Worm (Caenorhabditis elegans) whole organism, late embryonic: ENCODE results near the gene Y5H2A.4.
"Not testable (repeated sequence)": the region's sequence is repeated elsewhere in the genome, so short reads cannot be mapped to it uniquely, and the experiment has no call there.

Experiments used
- C08G9.2 ChIP-seq: sonication (generic microtip); optimal IDR thresholded peaks from 2 replicates; lab custom pipeline; 2016; ENCODE audit warnings: mild to moderate bottlenecking, missing genetic modification characterization, moderate library complexity, missing compliant biosample characterization
- C38D4.7 ChIP-seq: fragments of 200-800 bp; sonication (Bioruptor generic); optimal IDR thresholded peaks from 2 replicates; lab custom pipeline; 2018; ENCODE audit warnings: mild to moderate bottlenecking, missing genetic modification characterization, moderate library complexity, missing compliant biosample characterization
- Y22D7AL.16 ChIP-seq: sonication (generic microtip); optimal IDR thresholded peaks from 2 replicates; lab custom pipeline; 2016; ENCODE audit warnings: missing genetic modification characterization, missing compliant biosample characterization
- ceh-14 ChIP-seq: sonication (generic microtip); optimal IDR thresholded peaks from 2 replicates; lab custom pipeline; 2016; ENCODE audit warnings: missing genotype, missing genetic modification characterization, missing compliant biosample characterization
- ceh-18 ChIP-seq: sonication (generic microtip); optimal IDR thresholded peaks from 2 replicates; lab custom pipeline; 2016; ENCODE audit warnings: missing genetic modification characterization, missing compliant biosample characterization
- ceh-24 ChIP-seq: sonication (generic microtip); optimal IDR thresholded peaks from 2 replicates; lab custom pipeline; 2016; ENCODE audit warnings: mild to moderate bottlenecking, missing genetic modification characterization, missing compliant biosample characterization
- ceh-45 ChIP-seq: fragments of 200-800 bp; sonication (Bioruptor generic); IDR thresholded peaks from 2 replicates; pipeline ENCODE4 v1.3.6; 2022; ENCODE audit warnings: missing genetic modification reagents, missing genetic modification characterization, missing compliant biosample characterization
- ceh-48 ChIP-seq: sonication (generic microtip); optimal IDR thresholded peaks from 2 replicates; lab custom pipeline; 2016; ENCODE audit warnings: missing genetic modification characterization, inconsistent platforms, missing compliant biosample characterization
- che-1 ChIP-seq: sonication (generic microtip); optimal IDR thresholded peaks from 2 replicates; lab custom pipeline; 2016; ENCODE audit warnings: mild to moderate bottlenecking, missing genetic modification characterization, missing compliant biosample characterization
- dve-1 ChIP-seq: sonication (generic microtip); optimal IDR thresholded peaks from 2 replicates; lab custom pipeline; 2017; ENCODE audit warnings: antibody characterized with exemption, mild to moderate bottlenecking, missing genetic modification characterization, missing compliant biosample characterization
- elt-2 ChIP-seq: sonication (generic microtip); optimal IDR thresholded peaks from 2 replicates; lab custom pipeline; 2016; ENCODE audit warnings: missing genetic modification reagents, missing genetic modification characterization, missing compliant biosample characterization
- elt-4 ChIP-seq: sonication (generic microtip); optimal IDR thresholded peaks from 2 replicates; lab custom pipeline; 2016; ENCODE audit warnings: missing genetic modification characterization, missing compliant biosample characterization
- ets-4 ChIP-seq: sonication (generic microtip); optimal IDR thresholded peaks from 2 replicates; lab custom pipeline; 2016; ENCODE audit warnings: missing genetic modification characterization, missing compliant biosample characterization
- eyg-1 ChIP-seq: sonication (generic microtip); optimal IDR thresholded peaks from 2 replicates; lab custom pipeline; 2016; ENCODE audit warnings: missing genotype, missing genetic modification characterization, missing compliant biosample characterization
- fax-1 ChIP-seq: sonication (generic microtip); optimal IDR thresholded peaks from 2 replicates; lab custom pipeline; 2016; ENCODE audit warnings: missing genotype, missing genetic modification characterization, missing compliant biosample characterization
- fkh-10 ChIP-seq: fragments of 150-350 bp; optimal IDR thresholded peaks from 2 replicates; lab custom pipeline; 2014; ENCODE audit warnings: missing biosample characterization, missing genetic modification reagents, missing genetic modification characterization
- fkh-6 ChIP-seq: sonication (generic microtip); optimal IDR thresholded peaks from 2 replicates; lab custom pipeline; 2016; ENCODE audit warnings: missing genetic modification characterization, missing compliant biosample characterization
- hlh-30 ChIP-seq: sonication (generic microtip); optimal IDR thresholded peaks from 2 replicates; lab custom pipeline; 2017; ENCODE audit warnings: antibody characterized with exemption, missing genetic modification characterization, missing compliant biosample characterization; ENCODE audit not compliant: insufficient read depth
- hlh-8 ChIP-seq: sonication (generic microtip); optimal IDR thresholded peaks from 2 replicates; lab custom pipeline; 2016; ENCODE audit warnings: missing genotype, missing genetic modification characterization, missing compliant biosample characterization
- lin-11 ChIP-seq: fragments of 200-800 bp; sonication (Bioruptor generic); optimal IDR thresholded peaks from 2 replicates; lab custom pipeline; 2018; ENCODE audit warnings: mild to moderate bottlenecking, missing genetic modification characterization, missing compliant biosample characterization
- nfya-1 ChIP-seq: sonication (generic microtip); optimal IDR thresholded peaks from 2 replicates; lab custom pipeline; 2017; ENCODE audit warnings: missing genetic modification characterization, mild to moderate bottlenecking, missing compliant biosample characterization, antibody characterized with exemption, moderate library complexity
- nhr-232 ChIP-seq: sonication (generic microtip); optimal IDR thresholded peaks from 2 replicates; lab custom pipeline; 2016; ENCODE audit warnings: missing genetic modification characterization, missing compliant biosample characterization
- odd-2 ChIP-seq: sonication (generic microtip); optimal IDR thresholded peaks from 2 replicates; lab custom pipeline; 2017; ENCODE audit warnings: antibody characterized with exemption, mild to moderate bottlenecking, missing genetic modification characterization, missing compliant biosample characterization
- pax-1 ChIP-seq: fragments of 150-350 bp; optimal IDR thresholded peaks from 2 replicates; lab custom pipeline; 2014; ENCODE audit warnings: missing biosample characterization, missing genetic modification characterization
- pha-4 ChIP-seq: fragments of 150-350 bp; optimal IDR thresholded peaks from 2 replicates; lab custom pipeline; 2018; ENCODE audit warnings: missing biosample characterization, missing genetic modification reagents, missing genetic modification characterization
- pros-1 ChIP-seq: fragments of 150-350 bp; optimal IDR thresholded peaks from 2 replicates; lab custom pipeline; 2014; ENCODE audit warnings: missing biosample characterization, missing genetic modification reagents, missing genetic modification characterization
- ref-2 ChIP-seq: sonication (generic microtip); optimal IDR thresholded peaks from 2 replicates; lab custom pipeline; 2016; ENCODE audit warnings: missing genetic modification characterization, missing compliant biosample characterization
- rnt-1 ChIP-seq: sonication (generic microtip); optimal IDR thresholded peaks from 2 replicates; lab custom pipeline; 2016; ENCODE audit warnings: missing genetic modification characterization, missing compliant biosample characterization
- ttx-3 ChIP-seq: sonication (generic microtip); optimal IDR thresholded peaks from 2 replicates; lab custom pipeline; 2016; ENCODE audit warnings: missing genetic modification reagents, missing genetic modification characterization, missing compliant biosample characterization
- unc-42 ChIP-seq: sonication (generic microtip); optimal IDR thresholded peaks from 2 replicates; lab custom pipeline; 2016; ENCODE audit warnings: missing genotype, missing genetic modification characterization, missing compliant biosample characterization
- unc-55 ChIP-seq: sonication (generic microtip); optimal IDR thresholded peaks from 2 replicates; lab custom pipeline; 2017; ENCODE audit warnings: missing biosample characterization, missing genetic modification reagents, missing genetic modification characterization

Gene Y5H2A.4

ce11 chrV:2274253-2274892 is at the start of gene Y5H2A.4, which contains the start of gene abu-4:
Y5H2A.4 (minus strand) TSS chrV:2274353.
abu-4 (plus strand) TSS chrV:2274842.
- TF ChIP-seq ref-2 (tag; lab: Kevin White, UChicago): no peak

DNA sequence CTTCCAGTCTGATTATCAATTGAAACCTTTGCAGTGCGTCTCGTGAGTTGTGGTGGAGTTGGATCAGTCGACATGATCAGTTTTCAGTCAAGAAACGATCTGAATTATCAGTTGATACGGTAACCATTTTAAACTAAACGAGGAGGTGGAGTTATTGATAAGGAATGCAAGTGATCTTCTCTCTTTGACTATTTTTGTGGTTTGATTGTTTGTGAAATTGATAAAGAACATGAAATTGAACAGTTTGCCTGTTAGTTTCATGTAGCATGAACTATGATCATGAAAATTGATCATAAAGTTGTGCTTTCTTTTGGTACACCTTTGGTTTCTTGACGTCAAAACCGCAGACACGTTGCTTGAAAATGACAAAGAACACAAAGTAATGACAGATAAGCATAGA is 48.3 kb upstream of the Y5H2A.4 start, which contains the start of gene pud-1.2:
Gene pud-1.2 (minus strand): TSS at position 101 of the 400 bp plus-strand sequence.
- not testable (repeated sequence) for TF ChIP-seq dve-1 (tag; lab: Kevin White, UChicago); che-1 (tag; lab: Kevin White, UChicago); C38D4.7

- TF ChIP-seq fkh-6; hlh-8 (tag; lab: Kevin White, UChicago); ref-2 (tag; lab: Kevin White, UChicago): not testable (repeated sequence)
- TF ChIP-seq, all 69 proteins: peak for 0; not testable (repeated sequence) for 69
Measured at ce11 chrV:2321001-2321400, 46.8 kb upstream of the Y5H2A.4 start, which contains the start of gene Y19D10B.6. Y19D10B.6 (minus strand) TSS chrV:2321101.

- TF ChIP-seq lin-11 (tag; lab: Kevin White, UChicago) (no peak), fkh-10 (GFP tag; lab: Kevin White, UChicago) (no peak), ceh-24 (tag; lab: Kevin White, UChicago) (no peak)
- TF ChIP-seq, all 69 proteins: peak for 0
Measured at ce11 chrV:2308246-2308645, 34.1 kb upstream of the Y5H2A.4 start.

DNA sequence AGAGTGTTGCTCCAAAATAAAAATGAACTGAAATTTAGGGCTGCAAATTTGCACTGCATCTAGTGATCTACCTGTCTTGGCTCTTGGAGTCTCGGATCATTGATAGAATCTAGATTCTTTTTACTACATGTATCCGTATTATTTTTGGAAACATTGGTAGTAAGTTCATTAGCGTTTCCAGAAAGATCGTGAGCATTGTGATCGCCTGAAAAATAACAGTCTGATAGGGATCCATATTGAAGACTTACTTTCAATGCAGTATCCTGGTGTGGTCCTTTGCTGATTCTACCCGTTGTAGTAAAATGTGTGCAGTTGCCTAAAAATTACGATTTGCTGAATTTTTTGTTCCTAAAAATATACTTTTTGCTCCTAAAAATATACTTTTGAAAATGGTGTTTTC is 32.2 kb upstream of the Y5H2A.4 start:
- TF ChIP-seq pax-1 (tag; lab: Kevin White, UChicago): no peak
- TF ChIP-seq elt-4 (tag; lab: Kevin White, UChicago): no peak
- TF ChIP-seq ceh-18 (tag; lab: Kevin White, UChicago): no peak
- no peak for TF ChIP-seq ceh-45
- TF ChIP-seq ceh-48 (tag; lab: Kevin White, UChicago): no peak
- TF ChIP-seq ttx-3 (tag; lab: Kevin White, UChicago): no peak
- no peak for TF ChIP-seq ceh-24 (tag; lab: Kevin White, UChicago)
- TF ChIP-seq elt-2 (tag; lab: Kevin White, UChicago): no peak
- no peak for TF ChIP-seq Y22D7AL.16 (tag; lab: Kevin White, UChicago)
- no peak for TF ChIP-seq rnt-1 (tag; lab: Kevin White, UChicago)
- no peak for TF ChIP-seq odd-2
- no peak for TF ChIP-seq eyg-1 (tag; lab: Kevin White, UChicago)
- TF ChIP-seq ceh-14 (tag; lab: Kevin White, UChicago): no peak

DNA sequence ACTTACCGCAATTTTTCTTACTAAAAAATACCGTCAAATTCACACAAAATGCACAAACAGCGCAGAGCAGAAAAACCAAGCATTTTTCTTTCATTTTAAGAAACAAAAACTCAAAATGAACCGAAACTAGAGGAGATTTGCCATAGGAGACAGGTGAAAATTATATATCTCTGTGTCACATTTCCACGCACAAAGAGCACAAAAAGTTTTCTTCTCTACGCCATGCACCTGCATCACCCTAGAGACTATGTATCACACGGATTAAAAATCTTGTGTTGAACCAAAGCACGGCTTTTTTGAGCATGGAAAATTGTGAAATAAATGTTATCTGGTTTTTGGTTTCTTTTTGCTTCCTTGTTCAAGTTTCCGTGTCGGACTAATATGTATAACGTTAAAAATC is 29.6 kb upstream of the Y5H2A.4 start, which contains the start of gene irld-15:
Gene irld-15 (minus strand): TSS at position 101 of the 400 bp plus-strand sequence.
- TF ChIP-seq nfya-1 (tag; lab: Kevin White, UChicago): no peak
- TF ChIP-seq pros-1: no peak
- TF ChIP-seq unc-55 (GFP tag; lab: Kevin White, UChicago): no peak

ce11 chrV:2300905-2301304 is 26.8 kb upstream of the Y5H2A.4 start, which contains the start of gene Y19D10B.8:
Y19D10B.8 (minus strand) TSS chrV:2301005.
- TF ChIP-seq unc-42 (no peak), fax-1 (tag; lab: Kevin White, UChicago) (no peak), ttx-3 (tag; lab: Kevin White, UChicago) (no peak), ceh-18 (tag; lab: Kevin White, UChicago) (no peak)

- TF ChIP-seq elt-2 (tag; lab: Kevin White, UChicago): no peak
- no peak for TF ChIP-seq eyg-1 (tag; lab: Kevin White, UChicago)
- no peak for TF ChIP-seq ets-4 (tag; lab: Kevin White, UChicago)
- TF ChIP-seq nhr-232 (tag; lab: Kevin White, UChicago): no peak
- TF ChIP-seq ref-2 (tag; lab: Kevin White, UChicago): no peak
- no peak for TF ChIP-seq hlh-30 (tag; lab: Kevin White, UChicago)
- no peak for TF ChIP-seq C08G9.2
- TF ChIP-seq pha-4 (tag; lab: Kevin White, UChicago): no peak
Measured at ce11 chrV:2294577-2294976, 20.4 kb upstream of the Y5H2A.4 start, which contains the start of gene nhr-226. nhr-226 (plus strand) TSS chrV:2294877.
